Worm (Caenorhabditis elegans) whole organism, young adult: ENCODE data around the gene Y15E3A.5.
A peak's percentile ranks its signal among the peaks of the same experiment; 100 is the strongest.

Experiments used
- B0336.3 ChIP-seq: fragments of 200-800 bp; sonication (Bioruptor generic); IDR thresholded peaks from 2 replicates; pipeline ENCODE4 v1.3.6; 2022; ENCODE audit warnings: missing genetic modification characterization, missing compliant biosample characterization
- C17E4.6 ChIP-seq: fragments of 200-800 bp; sonication (Bioruptor generic); IDR thresholded peaks from 2 replicates; pipeline ENCODE4 v1.3.6; 2022; ENCODE audit warnings: missing genetic modification reagents, missing genetic modification characterization, missing compliant biosample characterization
- F37B4.10 ChIP-seq: fragments of 200-800 bp; sonication (Bioruptor generic); IDR thresholded peaks from 2 replicates; pipeline ENCODE4 v1.3.6; 2022; ENCODE audit warnings: missing genetic modification characterization, missing compliant biosample characterization
- F49E8.2 ChIP-seq: sonication (generic microtip); optimal IDR thresholded peaks from 3 replicates; lab custom pipeline; 2017; ENCODE audit warnings: missing genetic modification characterization, mild to moderate bottlenecking, missing compliant biosample characterization, antibody characterized with exemption, moderate library complexity; ENCODE audit not compliant: insufficient read depth
- K11D2.4 ChIP-seq: fragments of 200-800 bp; sonication (Bioruptor generic); IDR thresholded peaks from 2 replicates; pipeline ENCODE4 v1.3.6; 2022; ENCODE audit warnings: missing genetic modification reagents, missing genetic modification characterization, missing compliant biosample characterization
- K12H6.12 ChIP-seq: fragments of 200-800 bp; sonication (Bioruptor generic); optimal IDR thresholded peaks from 2 replicates; lab custom pipeline; 2018; ENCODE audit warnings: mild to moderate bottlenecking, missing genetic modification characterization, missing compliant biosample characterization
- T07F8.4 ChIP-seq: sonication (generic microtip); optimal IDR thresholded peaks from 2 replicates; lab custom pipeline; 2016; ENCODE audit warnings: mild to moderate bottlenecking, missing genetic modification characterization, moderate library complexity, missing compliant biosample characterization
- Y53G8AR.9 ChIP-seq: fragments of 200-800 bp; sonication (Bioruptor generic); conservative IDR thresholded peaks from 2 replicates; pipeline ENCODE4 v1.3.6; 2022; ENCODE audit warnings: missing genetic modification reagents, missing genetic modification characterization, missing compliant biosample characterization
- Y56A3A.18 ChIP-seq: fragments of 200-800 bp; sonication (Bioruptor generic); IDR thresholded peaks from 2 replicates; pipeline ENCODE4 v1.3.6; 2022; ENCODE audit warnings: missing genetic modification reagents, missing genetic modification characterization, missing compliant biosample characterization
- ama-1 ChIP-seq, 3 experiments: fragments of 150-350 bp in 1 of 3; sonication (generic microtip) in 2 of 3; optimal IDR thresholded peaks; 2 replicates each; lab custom pipeline; 2014 to 2018; ENCODE audit warnings: missing biosample characterization in 2 of 3, missing genetic modification characterization in 2 of 3, missing genetic modification reagents in 2 of 3
- atf-7 ChIP-seq: sonication (generic microtip); optimal IDR thresholded peaks from 2 replicates; lab custom pipeline; 2017; ENCODE audit warnings: mild to moderate bottlenecking, missing genetic modification characterization, missing compliant biosample characterization
- attf-3 ChIP-seq: fragments of 200-800 bp; sonication (Bioruptor generic); conservative IDR thresholded peaks from 2 replicates; pipeline ENCODE4 v1.3.6; 2022; ENCODE audit warnings: missing genetic modification reagents, missing genetic modification characterization, missing compliant biosample characterization
- cebp-1 ChIP-seq, 2 experiments: fragments of 200-800 bp in 1 of 2; sonication (Bioruptor generic) in 1 of 2; sonication (generic microtip) in 1 of 2; IDR thresholded peaks in 1 of 2; optimal IDR thresholded peaks in 1 of 2; 2 replicates each; pipeline versions ENCODE4 v1.3.6 to Lab custom; 2017 to 2022; ENCODE audit warnings: missing compliant biosample characterization in 2 of 2, missing genetic modification characterization in 2 of 2, mild to moderate bottlenecking in 1 of 2, missing genetic modification reagents in 1 of 2, moderate library complexity in 1 of 2
- chd-7 ChIP-seq: sonication (generic microtip); optimal IDR thresholded peaks from 2 replicates; lab custom pipeline; 2016; ENCODE audit warnings: mild to moderate bottlenecking, missing genetic modification characterization, moderate library complexity, missing compliant biosample characterization
- die-1 ChIP-seq: sonication (generic microtip); optimal IDR thresholded peaks from 2 replicates; lab custom pipeline; 2016; ENCODE audit warnings: missing genotype, mild to moderate bottlenecking, missing genetic modification characterization, missing compliant biosample characterization
- dox-1 ChIP-seq: fragments of 200-800 bp; sonication (Bioruptor generic); IDR thresholded peaks from 2 replicates; pipeline ENCODE4 v1.3.6; 2022; ENCODE audit warnings: missing genetic modification reagents, missing genetic modification characterization, missing compliant biosample characterization
- dpff-1 ChIP-seq: sonication (generic microtip); optimal IDR thresholded peaks from 2 replicates; lab custom pipeline; 2017; ENCODE audit warnings: mild to moderate bottlenecking, missing genetic modification characterization, missing compliant biosample characterization
- egl-18 ChIP-seq: fragments of 200-800 bp; sonication (Bioruptor generic); IDR thresholded peaks from 2 replicates; pipeline ENCODE4 v1.3.6; 2022; ENCODE audit warnings: missing genetic modification reagents, missing genetic modification characterization, missing compliant biosample characterization
- gei-17 ChIP-seq: fragments of 200-800 bp; sonication (Bioruptor generic); optimal IDR thresholded peaks from 2 replicates; lab custom pipeline; 2018; ENCODE audit warnings: mild to moderate bottlenecking, missing genetic modification characterization, missing compliant biosample characterization
- him-1 ChIP-seq: sonication (generic microtip); optimal IDR thresholded peaks from 2 replicates; lab custom pipeline; 2016; ENCODE audit warnings: missing genotype, missing genetic modification reagents, missing genetic modification characterization, missing compliant biosample characterization
- hmg-1.2 ChIP-seq: fragments of 200-800 bp; sonication (Bioruptor generic); IDR thresholded peaks from 2 replicates; pipeline ENCODE4 v1.3.6; 2022; ENCODE audit warnings: missing genetic modification reagents, missing genetic modification characterization, missing compliant biosample characterization
- hrde-1 ChIP-seq: sonication (generic microtip); optimal IDR thresholded peaks from 2 replicates; lab custom pipeline; 2016; ENCODE audit warnings: missing genetic modification characterization, mild to moderate bottlenecking, missing compliant biosample characterization, moderate library complexity, missing genotype, missing genetic modification reagents, borderline replicate concordance
- hsf-1 ChIP-seq: fragments of 200-800 bp; sonication (Bioruptor generic); IDR thresholded peaks from 2 replicates; pipeline ENCODE4 v1.3.6; 2022; ENCODE audit warnings: missing genetic modification reagents, missing genetic modification characterization, missing compliant biosample characterization
- let-526 ChIP-seq: fragments of 200-800 bp; sonication (Bioruptor generic); IDR thresholded peaks from 2 replicates; pipeline ENCODE4 v1.3.6; 2022; ENCODE audit warnings: missing genetic modification reagents, missing genetic modification characterization, missing compliant biosample characterization
- lin-35 ChIP-seq, 3 experiments: fragments of 150-350 bp in 2 of 3; sonication (generic microtip) in 1 of 3; optimal IDR thresholded peaks; 2 replicates each; lab custom pipeline; 2014 to 2018; ENCODE audit warnings: missing biosample characterization in 3 of 3, missing genetic modification characterization in 3 of 3, missing genetic modification reagents in 3 of 3
- lin-54 ChIP-seq: fragments of 200-800 bp; sonication (Bioruptor generic); optimal IDR thresholded peaks from 2 replicates; lab custom pipeline; 2018; ENCODE audit warnings: mild to moderate bottlenecking, missing genetic modification characterization, missing compliant biosample characterization
- lsl-1 ChIP-seq: fragments of 200-800 bp; sonication (Bioruptor generic); optimal IDR thresholded peaks from 2 replicates; lab custom pipeline; 2018; ENCODE audit warnings: mild to moderate bottlenecking, missing genetic modification characterization, moderate library complexity, missing compliant biosample characterization
- lsy-27 ChIP-seq: sonication (generic microtip); optimal IDR thresholded peaks from 2 replicates; lab custom pipeline; 2017; ENCODE audit warnings: missing genetic modification characterization, mild to moderate bottlenecking, missing compliant biosample characterization, antibody characterized with exemption, missing genotype, borderline replicate concordance; ENCODE audit not compliant: insufficient read depth
- mcd-1 ChIP-seq: fragments of 200-800 bp; sonication (Bioruptor generic); IDR thresholded peaks from 2 replicates; pipeline ENCODE4 v1.3.6; 2022; ENCODE audit warnings: missing genetic modification reagents, missing genetic modification characterization, missing compliant biosample characterization
- nhr-120 ChIP-seq: fragments of 200-800 bp; sonication (Bioruptor generic); IDR thresholded peaks from 2 replicates; pipeline ENCODE4 v1.3.6; 2022; ENCODE audit warnings: missing genetic modification characterization, missing compliant biosample characterization
- nhr-80 ChIP-seq: sonication (generic microtip); optimal IDR thresholded peaks from 2 replicates; lab custom pipeline; 2016; ENCODE audit warnings: missing genetic modification characterization, missing compliant biosample characterization
- snpc-1.1 ChIP-seq: sonication (generic microtip); optimal IDR thresholded peaks from 2 replicates; lab custom pipeline; 2017; ENCODE audit warnings: missing genetic modification characterization, mild to moderate bottlenecking, missing compliant biosample characterization, antibody characterized with exemption, moderate library complexity, missing genotype, missing genetic modification reagents; ENCODE audit not compliant: insufficient read depth
- sptf-2 ChIP-seq: fragments of 200-800 bp; sonication (Bioruptor generic); optimal IDR thresholded peaks from 2 replicates; lab custom pipeline; 2018; ENCODE audit warnings: mild to moderate bottlenecking, missing genetic modification characterization, missing compliant biosample characterization
- tbp1 ChIP-seq: fragments of 200-800 bp; sonication (Bioruptor generic); optimal IDR thresholded peaks from 2 replicates; lab custom pipeline; 2018; ENCODE audit warnings: mild to moderate bottlenecking, missing genetic modification characterization, missing compliant biosample characterization
- unc-130 ChIP-seq: sonication (generic microtip); optimal IDR thresholded peaks from 2 replicates; lab custom pipeline; 2016; ENCODE audit warnings: missing genetic modification reagents, missing genetic modification characterization, missing compliant biosample characterization
- unc-62 ChIP-seq: fragments of 150-350 bp; optimal IDR thresholded peaks from 2 replicates; lab custom pipeline; 2014; ENCODE audit warnings: missing biosample characterization, missing genetic modification reagents, missing genetic modification characterization
- zfh-2 ChIP-seq: fragments of 200-800 bp; sonication (Bioruptor generic); conservative IDR thresholded peaks from 2 replicates; pipeline ENCODE4 v1.3.6; 2022; ENCODE audit warnings: missing genetic modification reagents, missing genetic modification characterization, missing compliant biosample characterization
- ztf-18 ChIP-seq: sonication (generic microtip); optimal IDR thresholded peaks from 2 replicates; lab custom pipeline; 2016; ENCODE audit warnings: missing genotype, mild to moderate bottlenecking, missing genetic modification characterization, missing compliant biosample characterization
- ztf-28 ChIP-seq: fragments of 200-800 bp; sonication (Bioruptor generic); IDR thresholded peaks from 2 replicates; pipeline ENCODE4 v1.3.6; 2022; ENCODE audit warnings: missing genetic modification reagents, missing genetic modification characterization, missing compliant biosample characterization

Gene Y15E3A.5

ce11 chrX:15365235-15365634, 24.9 kb downstream of the Y15E3A.5 start (continued):
- TF ChIP-seq gei-17 (GFP tag; lab: Kevin White, UChicago) (peak; percentile 22), lin-35 (GFP tag; optimal IDR thresholded peaks at IDR 0.05; lab: Kevin White, UChicago) (peak in 1 of 3 experiments; percentile 66), K11D2.4 (GFP tag; lab: Robert Waterston, UW) (peak; percentile 81), hmg-1.2 (GFP tag; lab: Robert Waterston, UW) (peak; percentile 60; the same call in 1 of the 2 replicates), tbp1 (peak; percentile 16)

DNA sequence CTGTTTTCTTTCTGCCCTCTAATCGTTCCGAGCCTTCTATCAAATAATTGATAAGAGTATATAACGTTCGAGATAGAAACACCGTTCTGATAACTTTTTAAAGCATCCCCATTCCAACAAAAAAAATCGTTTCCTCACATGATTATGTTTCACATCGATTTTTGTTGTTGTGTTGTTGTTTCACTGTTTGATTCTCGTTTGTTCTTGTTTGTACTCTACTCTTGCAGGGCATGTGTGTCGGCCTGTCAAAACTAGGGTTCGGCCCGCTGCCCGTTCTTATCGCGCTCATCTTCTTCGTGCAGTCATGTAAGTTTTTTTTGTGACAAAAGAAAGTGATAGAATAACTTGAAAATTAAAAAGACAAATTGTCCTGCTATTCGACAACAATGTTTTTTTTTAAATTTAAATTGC, 25.4 kb downstream of the Y15E3A.5 start, which contains the start of gene C33A11.2:
TSS of gene C33A11.2 (plus strand) at position 226 of the 411 bp plus-strand sequence.
- TF ChIP-seq tbp1 (peak; percentile 9), cebp-1 (GFP tag; IDR thresholded peaks at IDR 0.05; lab: Robert Waterston, UW) (0 out of 2 replicates have a peak, but pooled peaks have one; percentile 39), cebp-1 (tag; optimal IDR thresholded peaks at IDR 0.05; lab: Kevin White, UChicago) (peak; percentile 12), hsf-1 (no peak), nhr-80 (tag; lab: Kevin White, UChicago) (peak; percentile 86), lsl-1 (GFP tag; lab: Kevin White, UChicago) (no peak), let-526 (peak; percentile 59; the same call in 1 of the 2 replicates), Y56A3A.18 (GFP tag; lab: Robert Waterston, UW) (no peak), B0336.3 (GFP tag; lab: Robert Waterston, UW) (no peak), ama-1 (optimal IDR thresholded peaks at IDR 0.05; lab: Kevin White, UChicago) (no peak), ama-1 (GFP tag; optimal IDR thresholded peaks at IDR 0.05; lab: Kevin White, UChicago) (no peak), unc-62 (GFP tag; lab: Kevin White, UChicago) (peak; percentile 29), hrde-1 (tag; lab: Kevin White, UChicago) (no peak), ztf-28 (GFP tag; lab: Robert Waterston, UW) (no peak), die-1 (tag; lab: Kevin White, UChicago) (no peak), C17E4.6 (GFP tag; lab: Robert Waterston, UW) (no peak), dox-1 (0 out of 2 replicates have a peak, but pooled peaks have one; percentile 11), sptf-2 (GFP tag; lab: Kevin White, UChicago) (no peak), Y53G8AR.9 (GFP tag; lab: Robert Waterston, UW) (no peak)
- TF ChIP-seq, all 124 proteins: peak for 6

ce11 chrX:15372772-15373171, 32.4 kb downstream of the Y15E3A.5 start:
- TF ChIP-seq zfh-2 (GFP tag; lab: Robert Waterston, UW) (peak; percentile 71), unc-130 (GFP tag; lab: Kevin White, UChicago) (no peak)

- TF ChIP-seq lin-35 (GFP tag; optimal IDR thresholded peaks at IDR 0.05; lab: Kevin White, UChicago) (peak in 1 of 3 experiments; percentile 19), nhr-120 (GFP tag; lab: Robert Waterston, UW) (no peak), dpff-1 (no peak), die-1 (tag; lab: Kevin White, UChicago) (no peak), chd-7 (tag; lab: Kevin White, UChicago) (no peak), F49E8.2 (tag; lab: Kevin White, UChicago) (no peak), Y53G8AR.9 (GFP tag; lab: Robert Waterston, UW) (no peak), B0336.3 (GFP tag; lab: Robert Waterston, UW) (no peak), ztf-18 (tag; lab: Kevin White, UChicago) (no peak), him-1 (tag; lab: Kevin White, UChicago) (no peak), mcd-1 (GFP tag; lab: Robert Waterston, UW) (no peak), K12H6.12 (tag; lab: Kevin White, UChicago) (peak; percentile 43), lsy-27 (tag; lab: Kevin White, UChicago) (no peak), cebp-1 (GFP tag; IDR thresholded peaks at IDR 0.05; lab: Robert Waterston, UW) (no peak), cebp-1 (tag; optimal IDR thresholded peaks at IDR 0.05; lab: Kevin White, UChicago) (peak; percentile 26), F37B4.10 (GFP tag; lab: Robert Waterston, UW) (no peak), egl-18 (no peak), ama-1 (optimal IDR thresholded peaks at IDR 0.05; lab: Kevin White, UChicago) (no peak), ama-1 (GFP tag; optimal IDR thresholded peaks at IDR 0.05; lab: Kevin White, UChicago) (no peak), attf-3 (no peak), atf-7 (tag; lab: Kevin White, UChicago) (no peak), T07F8.4 (no peak), lin-54 (GFP tag; lab: Kevin White, UChicago) (no peak), snpc-1.1 (tag; lab: Kevin White, UChicago) (no peak)
These were observed 33.2 kb downstream of the Y15E3A.5 start for ce11 chrX:15373415-15374048.
